Worm (Caenorhabditis elegans) whole organism, early embryonic: ENCODE data around the gene R160.13.

Source experiments
- B0310.2 ChIP-seq: sonication (generic microtip); optimal IDR thresholded peaks from 2 replicates; lab custom pipeline; 2016; ENCODE audit warnings: mild to moderate bottlenecking, missing genetic modification characterization, missing compliant biosample characterization
- F13C5.2 ChIP-seq: sonication (generic microtip); optimal IDR thresholded peaks from 2 replicates; lab custom pipeline; 2017; ENCODE audit warnings: mild to moderate bottlenecking, missing genetic modification characterization, inconsistent platforms, missing compliant biosample characterization
- aly-1 ChIP-seq: sonication (generic microtip); optimal IDR thresholded peaks from 2 replicates; lab custom pipeline; 2016; ENCODE audit warnings: missing genetic modification characterization, missing compliant biosample characterization
- ama-1 ChIP-seq: fragments of 150-350 bp; optimal IDR thresholded peaks from 2 replicates; lab custom pipeline; 2014
- ceh-13 ChIP-seq: fragments of 200-800 bp; sonication (Bioruptor generic); optimal IDR thresholded peaks from 2 replicates; lab custom pipeline; 2018; ENCODE audit warnings: mild to moderate bottlenecking, missing genetic modification characterization, missing compliant biosample characterization
- ceh-36 ChIP-seq: sonication (generic microtip); optimal IDR thresholded peaks from 2 replicates; lab custom pipeline; 2016; ENCODE audit warnings: missing genetic modification characterization, inconsistent platforms, missing compliant biosample characterization
- ets-7 ChIP-seq: sonication (generic microtip); optimal IDR thresholded peaks from 2 replicates; lab custom pipeline; 2016; ENCODE audit warnings: missing genotype, missing genetic modification characterization, missing compliant biosample characterization
- flt-1 ChIP-seq: fragments of 200-800 bp; sonication (Bioruptor generic); IDR thresholded peaks from 2 replicates; pipeline ENCODE4 v1.3.6; 2022; ENCODE audit warnings: missing genetic modification characterization, missing compliant biosample characterization
- hmbx-1 ChIP-seq: sonication (generic microtip); optimal IDR thresholded peaks from 2 replicates; lab custom pipeline; 2016; ENCODE audit warnings: mild to moderate bottlenecking, missing genetic modification characterization, missing compliant biosample characterization
- hmg-4 ChIP-seq: fragments of 200-800 bp; sonication (Bioruptor generic); optimal IDR thresholded peaks from 2 replicates; lab custom pipeline; 2018; ENCODE audit warnings: mild to moderate bottlenecking, missing genetic modification characterization, missing compliant biosample characterization
- hnd-1 ChIP-seq: sonication (generic microtip); optimal IDR thresholded peaks from 2 replicates; lab custom pipeline; 2016; ENCODE audit warnings: missing genetic modification characterization, missing compliant biosample characterization
- pes-1 ChIP-seq: fragments of 200-800 bp; sonication (Bioruptor generic); IDR thresholded peaks from 2 replicates; pipeline ENCODE4 v1.3.6; 2022; ENCODE audit warnings: missing genetic modification reagents, missing genetic modification characterization, missing compliant biosample characterization
- scrt-1 ChIP-seq: fragments of 200-800 bp; sonication (Bioruptor generic); IDR thresholded peaks from 2 replicates; pipeline ENCODE4 v1.3.6; 2022; ENCODE audit warnings: missing genetic modification characterization, missing compliant biosample characterization
- sea-1 ChIP-seq: fragments of 200-800 bp; sonication (Bioruptor generic); conservative IDR thresholded peaks from 2 replicates; pipeline ENCODE4 v1.3.6; 2022; ENCODE audit warnings: missing genetic modification characterization, missing compliant biosample characterization
- tbx-11 ChIP-seq: fragments of 200-800 bp; sonication (Bioruptor generic); IDR thresholded peaks from 2 replicates; pipeline ENCODE4 v1.3.6; 2022; ENCODE audit warnings: missing genetic modification characterization, missing compliant biosample characterization
- tbx-37 ChIP-seq: fragments of 200-800 bp; sonication (Bioruptor generic); conservative IDR thresholded peaks from 2 replicates; pipeline ENCODE4 v1.3.6; 2022; ENCODE audit warnings: missing genetic modification reagents, missing genetic modification characterization, missing compliant biosample characterization
- tra-4 ChIP-seq: sonication (generic microtip); optimal IDR thresholded peaks from 2 replicates; lab custom pipeline; 2017; ENCODE audit warnings: missing genetic modification characterization, missing compliant biosample characterization

The R160.13 gene

ce11 chrX:4367414-4367813 is 3.9 kb downstream of the R160.13 start, which contains the start of gene R160.10:
TSS of gene R160.10 (minus strand) at chrX:4367514.
- TF ChIP-seq hmg-4 (no peak), ceh-13 (no peak), ets-7 (tag; lab: Kevin White, UChicago) (no peak), sea-1 (GFP tag; lab: Robert Waterston, UW) (no peak), ama-1 (no peak), pes-1 (GFP tag; lab: Robert Waterston, UW) (no peak), tbx-11 (no peak)

ce11 chrX:4366231-4366630 is 5.1 kb downstream of the R160.13 start, which contains the start of gene R160.3:
TSS of gene R160.3 (minus strand) at chrX:4366331.
- no peak for TF ChIP-seq hmbx-1 (tag; lab: Kevin White, UChicago)
- no peak for TF ChIP-seq tbx-11
- TF ChIP-seq tbx-37 (GFP tag; lab: Robert Waterston, UW) = no peak
- no peak for TF ChIP-seq pes-1 (GFP tag; lab: Robert Waterston, UW)
- TF ChIP-seq hmg-4 = no peak
- TF ChIP-seq aly-1 (tag; lab: Kevin White, UChicago) = no peak
- TF ChIP-seq B0310.2 = no peak
- no peak for TF ChIP-seq ceh-36 (tag; lab: Kevin White, UChicago)
- TF ChIP-seq flt-1 (GFP tag; lab: Robert Waterston, UW) = no peak
- no peak for TF ChIP-seq ama-1
- no peak for TF ChIP-seq tra-4 (tag; lab: Kevin White, UChicago)
- no peak for TF ChIP-seq F13C5.2 (tag; lab: Kevin White, UChicago)
- TF ChIP-seq hnd-1 = no peak
- no peak for TF ChIP-seq ets-7 (tag; lab: Kevin White, UChicago)
- no peak for TF ChIP-seq scrt-1
- no peak for TF ChIP-seq ceh-13
- TF ChIP-seq sea-1 (GFP tag; lab: Robert Waterston, UW) = no peak

ce11 chrX:4364877-4365276 is 6.4 kb downstream of the R160.13 start, which contains the start of gene F14H12.8:
TSS of gene F14H12.8 (minus strand) at chrX:4364977.
- TF ChIP-seq hmbx-1 (tag; lab: Kevin White, UChicago) (no peak), ceh-36 (tag; lab: Kevin White, UChicago) (no peak), F13C5.2 (tag; lab: Kevin White, UChicago) (no peak), scrt-1 (no peak), sea-1 (GFP tag; lab: Robert Waterston, UW) (no peak), ceh-13 (no peak), ets-7 (tag; lab: Kevin White, UChicago) (no peak), flt-1 (GFP tag; lab: Robert Waterston, UW) (no peak), pes-1 (GFP tag; lab: Robert Waterston, UW) (no peak), aly-1 (tag; lab: Kevin White, UChicago) (no peak), B0310.2 (no peak)

- no peak for TF ChIP-seq ets-7 (tag; lab: Kevin White, UChicago)
- no peak for TF ChIP-seq tbx-37 (GFP tag; lab: Robert Waterston, UW)
- no peak for TF ChIP-seq tra-4 (tag; lab: Kevin White, UChicago)
- TF ChIP-seq ceh-13 = no peak
- TF ChIP-seq ama-1 = no peak
- no peak for TF ChIP-seq hmg-4
- no peak for TF ChIP-seq scrt-1
- no peak for TF ChIP-seq sea-1 (GFP tag; lab: Robert Waterston, UW)
- no peak for TF ChIP-seq F13C5.2 (tag; lab: Kevin White, UChicago)
- no peak for TF ChIP-seq hmbx-1 (tag; lab: Kevin White, UChicago)
- TF ChIP-seq ceh-36 (tag; lab: Kevin White, UChicago) = no peak
- TF ChIP-seq aly-1 (tag; lab: Kevin White, UChicago) = no peak
- TF ChIP-seq flt-1 (GFP tag; lab: Robert Waterston, UW) = no peak
- no peak for TF ChIP-seq pes-1 (GFP tag; lab: Robert Waterston, UW)
- no peak for TF ChIP-seq hnd-1
- TF ChIP-seq tbx-11 = no peak
- no peak for TF ChIP-seq B0310.2
Measured at ce11 chrX:4363200-4363599, 8.1 kb downstream of the R160.13 start, which contains the start of gene F14H12.17. TSS of gene F14H12.17 (minus strand) at chrX:4363300.

- TF ChIP-seq hmg-4 (no peak), tbx-11 (no peak), tbx-37 (GFP tag; lab: Robert Waterston, UW) (no peak), flt-1 (GFP tag; lab: Robert Waterston, UW) (no peak), tra-4 (tag; lab: Kevin White, UChicago) (no peak), B0310.2 (no peak), sea-1 (GFP tag; lab: Robert Waterston, UW) (no peak), aly-1 (tag; lab: Kevin White, UChicago) (no peak), ceh-36 (tag; lab: Kevin White, UChicago) (no peak), pes-1 (GFP tag; lab: Robert Waterston, UW) (no peak), hmbx-1 (tag; lab: Kevin White, UChicago) (no peak), ets-7 (tag; lab: Kevin White, UChicago) (no peak), scrt-1 (no peak), F13C5.2 (tag; lab: Kevin White, UChicago) (no peak), hnd-1 (no peak)
Measured at ce11 chrX:4362522-4362921, 8.8 kb downstream of the R160.13 start, which contains the start of gene F14H12.7. TSS of gene F14H12.7 (minus strand) at chrX:4362622.

ce11 chrX:4359030-4359429 is 12.3 kb downstream of the R160.13 start:
- TF ChIP-seq ceh-36 (tag; lab: Kevin White, UChicago) (no peak), scrt-1 (no peak), F13C5.2 (tag; lab: Kevin White, UChicago) (no peak), hmg-4 (no peak), sea-1 (GFP tag; lab: Robert Waterston, UW) (no peak), hnd-1 (no peak), ceh-13 (no peak), flt-1 (GFP tag; lab: Robert Waterston, UW) (no peak), ets-7 (tag; lab: Kevin White, UChicago) (no peak), B0310.2 (no peak), tbx-11 (no peak), aly-1 (tag; lab: Kevin White, UChicago) (no peak), hmbx-1 (tag; lab: Kevin White, UChicago) (no peak), pes-1 (GFP tag; lab: Robert Waterston, UW) (no peak), tbx-37 (GFP tag; lab: Robert Waterston, UW) (no peak), tra-4 (tag; lab: Kevin White, UChicago) (no peak), ama-1 (no peak)

ce11 chrX:4357467-4357866 is 13.8 kb downstream of the R160.13 start, which contains the start of gene F14H12.6:
TSS of gene F14H12.6 (minus strand) at chrX:4357567.
- TF ChIP-seq hmbx-1 (tag; lab: Kevin White, UChicago) (no peak), hmg-4 (no peak), tbx-37 (GFP tag; lab: Robert Waterston, UW) (no peak)
